Worm (Caenorhabditis elegans) whole organism, young adult: Measurements from ENCODE around the gene R05G9.1.
A peak's percentile ranks its signal among the peaks of the same experiment; 100 is the strongest.

ENCODE experiments used
- B0035.1 ChIP-seq: sonication (generic microtip); optimal IDR thresholded peaks from 2 replicates; lab custom pipeline; 2016; ENCODE audit warnings: missing genetic modification characterization, mild to moderate bottlenecking, missing compliant biosample characterization, missing genotype, missing genetic modification reagents
- B0336.3 ChIP-seq: fragments of 200-800 bp; sonication (Bioruptor generic); IDR thresholded peaks from 2 replicates; pipeline ENCODE4 v1.3.6; 2022; ENCODE audit warnings: missing genetic modification characterization, missing compliant biosample characterization
- C06A6.2 ChIP-seq: fragments of 200-800 bp; sonication (Bioruptor generic); conservative IDR thresholded peaks from 2 replicates; pipeline ENCODE4 v1.3.6; 2022; ENCODE audit warnings: missing genetic modification characterization, missing compliant biosample characterization
- C17E4.6 ChIP-seq: fragments of 200-800 bp; sonication (Bioruptor generic); IDR thresholded peaks from 2 replicates; pipeline ENCODE4 v1.3.6; 2022; ENCODE audit warnings: missing genetic modification reagents, missing genetic modification characterization, missing compliant biosample characterization
- F10E7.11 ChIP-seq: sonication (generic microtip); optimal IDR thresholded peaks from 2 replicates; lab custom pipeline; 2017; ENCODE audit warnings: mild to moderate bottlenecking, missing genetic modification characterization, moderate library complexity, missing compliant biosample characterization
- F22D6.2 ChIP-seq: sonication (generic microtip); optimal IDR thresholded peaks from 2 replicates; lab custom pipeline; 2016; ENCODE audit warnings: mild to moderate bottlenecking, missing genetic modification characterization, missing compliant biosample characterization
- F39B2.1 ChIP-seq: fragments of 200-800 bp; sonication (Bioruptor generic); IDR thresholded peaks from 2 replicates; pipeline ENCODE4 v1.3.6; 2022; ENCODE audit warnings: missing genetic modification reagents, missing genetic modification characterization, missing compliant biosample characterization
- F49E8.2 ChIP-seq: sonication (generic microtip); optimal IDR thresholded peaks from 3 replicates; lab custom pipeline; 2017; ENCODE audit warnings: missing genetic modification characterization, mild to moderate bottlenecking, missing compliant biosample characterization, antibody characterized with exemption, moderate library complexity; ENCODE audit not compliant: insufficient read depth
- F55B11.4 ChIP-seq: sonication (generic microtip); optimal IDR thresholded peaks from 2 replicates; lab custom pipeline; 2016; ENCODE audit warnings: missing compliant biosample characterization, missing genetic modification characterization, borderline replicate concordance; ENCODE audit not compliant: insufficient read depth
- F57A8.1 ChIP-seq: fragments of 200-800 bp; sonication (Bioruptor generic); optimal IDR thresholded peaks from 2 replicates; lab custom pipeline; 2018; ENCODE audit warnings: mild to moderate bottlenecking, missing genetic modification characterization, moderate library complexity, missing compliant biosample characterization
- F57C9.4 ChIP-seq: sonication (generic microtip); optimal IDR thresholded peaks from 2 replicates; lab custom pipeline; 2017; ENCODE audit warnings: mild to moderate bottlenecking, missing genetic modification characterization, missing compliant biosample characterization
- K11D2.4 ChIP-seq: fragments of 200-800 bp; sonication (Bioruptor generic); IDR thresholded peaks from 2 replicates; pipeline ENCODE4 v1.3.6; 2022; ENCODE audit warnings: missing genetic modification reagents, missing genetic modification characterization, missing compliant biosample characterization
- Y53F4B.3 ChIP-seq: fragments of 200-800 bp; sonication (Bioruptor generic); IDR thresholded peaks from 2 replicates; pipeline ENCODE4 v1.3.6; 2022; ENCODE audit warnings: missing genetic modification reagents, missing genetic modification characterization, missing compliant biosample characterization
- attf-3 ChIP-seq: fragments of 200-800 bp; sonication (Bioruptor generic); conservative IDR thresholded peaks from 2 replicates; pipeline ENCODE4 v1.3.6; 2022; ENCODE audit warnings: missing genetic modification reagents, missing genetic modification characterization, missing compliant biosample characterization
- bed-2 ChIP-seq: fragments of 200-800 bp; sonication (Bioruptor generic); IDR thresholded peaks from 2 replicates; pipeline ENCODE4 v1.3.6; 2022; ENCODE audit warnings: missing genetic modification reagents, missing genetic modification characterization, missing compliant biosample characterization
- cebp-1 ChIP-seq, 2 experiments: fragments of 200-800 bp in 1 of 2; sonication (Bioruptor generic) in 1 of 2; sonication (generic microtip) in 1 of 2; IDR thresholded peaks in 1 of 2; optimal IDR thresholded peaks in 1 of 2; 2 replicates each; pipeline versions ENCODE4 v1.3.6 to Lab custom; 2017 to 2022; ENCODE audit warnings: missing compliant biosample characterization in 2 of 2, missing genetic modification characterization in 2 of 2, mild to moderate bottlenecking in 1 of 2, missing genetic modification reagents in 1 of 2, moderate library complexity in 1 of 2
- ceh-40 ChIP-seq: fragments of 200-800 bp; sonication (Bioruptor generic); IDR thresholded peaks from 2 replicates; pipeline ENCODE4 v1.3.6; 2022; ENCODE audit warnings: missing genetic modification characterization, missing compliant biosample characterization
- ceh-79 ChIP-seq: sonication (generic microtip); optimal IDR thresholded peaks from 2 replicates; lab custom pipeline; 2017; ENCODE audit warnings: mild to moderate bottlenecking, missing genetic modification characterization, missing compliant biosample characterization
- chd-7 ChIP-seq: sonication (generic microtip); optimal IDR thresholded peaks from 2 replicates; lab custom pipeline; 2016; ENCODE audit warnings: mild to moderate bottlenecking, missing genetic modification characterization, moderate library complexity, missing compliant biosample characterization
- dox-1 ChIP-seq: fragments of 200-800 bp; sonication (Bioruptor generic); IDR thresholded peaks from 2 replicates; pipeline ENCODE4 v1.3.6; 2022; ENCODE audit warnings: missing genetic modification reagents, missing genetic modification characterization, missing compliant biosample characterization
- dpff-1 ChIP-seq: sonication (generic microtip); optimal IDR thresholded peaks from 2 replicates; lab custom pipeline; 2017; ENCODE audit warnings: mild to moderate bottlenecking, missing genetic modification characterization, missing compliant biosample characterization
- dpl-1 ChIP-seq: fragments of 150-350 bp; optimal IDR thresholded peaks from 2 replicates; lab custom pipeline; 2014; ENCODE audit warnings: missing biosample characterization, missing genetic modification reagents, missing genetic modification characterization
- egl-18 ChIP-seq: fragments of 200-800 bp; sonication (Bioruptor generic); IDR thresholded peaks from 2 replicates; pipeline ENCODE4 v1.3.6; 2022; ENCODE audit warnings: missing genetic modification reagents, missing genetic modification characterization, missing compliant biosample characterization
- ekl-4 ChIP-seq: fragments of 200-800 bp; sonication (Bioruptor generic); IDR thresholded peaks from 2 replicates; pipeline ENCODE4 v1.3.6; 2022; ENCODE audit warnings: missing genetic modification reagents, missing genetic modification characterization, missing compliant biosample characterization
- hlh-26 ChIP-seq: fragments of 200-800 bp; sonication (Bioruptor generic); conservative IDR thresholded peaks from 2 replicates; pipeline ENCODE4 v1.3.6; 2022; ENCODE audit warnings: missing genetic modification reagents, missing genetic modification characterization, missing compliant biosample characterization
- hmg-20 ChIP-seq: fragments of 200-800 bp; sonication (Bioruptor generic); IDR thresholded peaks from 2 replicates; pipeline ENCODE4 v1.3.6; 2022; ENCODE audit warnings: missing genetic modification reagents, missing genetic modification characterization, missing compliant biosample characterization
- hrde-1 ChIP-seq: sonication (generic microtip); optimal IDR thresholded peaks from 2 replicates; lab custom pipeline; 2016; ENCODE audit warnings: missing genetic modification characterization, mild to moderate bottlenecking, missing compliant biosample characterization, moderate library complexity, missing genotype, missing genetic modification reagents, borderline replicate concordance
- hsf-1 ChIP-seq: fragments of 200-800 bp; sonication (Bioruptor generic); IDR thresholded peaks from 2 replicates; pipeline ENCODE4 v1.3.6; 2022; ENCODE audit warnings: missing genetic modification reagents, missing genetic modification characterization, missing compliant biosample characterization
- let-607 ChIP-seq, 2 experiments: fragments of 200-800 bp in 1 of 2; sonication (Bioruptor generic) in 1 of 2; sonication (generic microtip) in 1 of 2; optimal IDR thresholded peaks; 2 replicates each; lab custom pipeline; 2016 to 2018; ENCODE audit warnings: mild to moderate bottlenecking in 2 of 2, missing compliant biosample characterization in 2 of 2, missing genetic modification characterization in 2 of 2, moderate library complexity in 2 of 2, missing genotype in 1 of 2
- lin-26 ChIP-seq: fragments of 200-800 bp; sonication (Bioruptor generic); IDR thresholded peaks from 2 replicates; pipeline ENCODE4 v1.3.6; 2022; ENCODE audit warnings: missing genetic modification reagents, missing genetic modification characterization, missing compliant biosample characterization
- mel-28 ChIP-seq: sonication (generic microtip); optimal IDR thresholded peaks from 2 replicates; lab custom pipeline; 2016; ENCODE audit warnings: borderline replicate concordance, mild to moderate bottlenecking, missing genetic modification characterization, missing compliant biosample characterization
- mxl-1 ChIP-seq: sonication (generic microtip); optimal IDR thresholded peaks from 2 replicates; lab custom pipeline; 2016; ENCODE audit warnings: missing genetic modification characterization, missing compliant biosample characterization
- nfya-1 ChIP-seq: sonication (generic microtip); optimal IDR thresholded peaks from 2 replicates; lab custom pipeline; 2017; ENCODE audit warnings: antibody characterized with exemption, missing compliant biosample characterization, missing genetic modification characterization, borderline replicate concordance; ENCODE audit not compliant: insufficient read depth
- nfya-2 ChIP-seq: fragments of 200-800 bp; sonication (Bioruptor generic); IDR thresholded peaks from 2 replicates; pipeline ENCODE4 v1.3.6; 2022; ENCODE audit warnings: missing genetic modification reagents, missing genetic modification characterization, missing compliant biosample characterization
- pha-4 ChIP-seq: fragments of 150-350 bp; sonication (generic microtip); optimal IDR thresholded peaks from 2 replicates; lab custom pipeline; 2014; ENCODE audit warnings: missing biosample characterization, missing genetic modification reagents, missing genetic modification characterization
- rcor-1 ChIP-seq: fragments of 200-800 bp; sonication (Bioruptor generic); IDR thresholded peaks from 2 replicates; pipeline ENCODE4 v1.3.6; 2022; ENCODE audit warnings: missing genetic modification reagents, missing genetic modification characterization, missing compliant biosample characterization
- rec-8 ChIP-seq, 2 experiments: sonication (generic microtip); optimal IDR thresholded peaks; 2 replicates each; lab custom pipeline; 2016; ENCODE audit warnings: mild to moderate bottlenecking in 2 of 2, missing genetic modification characterization in 2 of 2, missing genetic modification reagents in 2 of 2, missing genotype in 2 of 2, missing biosample characterization in 1 of 2, missing compliant biosample characterization in 1 of 2, moderate library complexity in 1 of 2
- repo-1 ChIP-seq: sonication (generic microtip); optimal IDR thresholded peaks from 2 replicates; lab custom pipeline; 2017; ENCODE audit warnings: mild to moderate bottlenecking, missing genetic modification characterization, missing compliant biosample characterization
- rpc-1 ChIP-seq, 2 experiments: fragments of 150-350 bp in 1 of 2; sonication (generic microtip) in 1 of 2; optimal IDR thresholded peaks; 2 replicates each; lab custom pipeline; 2014 to 2018; ENCODE audit warnings: missing biosample characterization in 1 of 2, missing genetic modification characterization in 1 of 2, missing genetic modification reagents in 1 of 2, missing genotype in 1 of 2
- sdz-38 ChIP-seq: sonication (generic microtip); optimal IDR thresholded peaks from 2 replicates; lab custom pipeline; 2016; ENCODE audit warnings: missing genotype, missing genetic modification characterization, missing compliant biosample characterization
- sea-2 ChIP-seq: fragments of 200-800 bp; sonication (Bioruptor generic); IDR thresholded peaks from 2 replicates; pipeline ENCODE4 v1.3.6; 2022; ENCODE audit warnings: missing genetic modification characterization, missing compliant biosample characterization
- snpc-1.3 ChIP-seq: sonication (generic microtip); optimal IDR thresholded peaks from 2 replicates; lab custom pipeline; 2017; ENCODE audit warnings: missing genetic modification characterization, mild to moderate bottlenecking, missing compliant biosample characterization, antibody characterized with exemption, moderate library complexity, missing genotype, missing genetic modification reagents; ENCODE audit not compliant: insufficient read depth
- somi-1 ChIP-seq: fragments of 200-800 bp; sonication (Bioruptor generic); optimal IDR thresholded peaks from 2 replicates; lab custom pipeline; 2018; ENCODE audit warnings: mild to moderate bottlenecking, missing genetic modification characterization, missing compliant biosample characterization
- tlf-1 ChIP-seq: fragments of 200-800 bp; sonication (Bioruptor generic); optimal IDR thresholded peaks from 2 replicates; lab custom pipeline; 2018; ENCODE audit warnings: mild to moderate bottlenecking, missing genetic modification characterization, missing compliant biosample characterization
- ztf-22 ChIP-seq: fragments of 200-800 bp; sonication (Bioruptor generic); optimal IDR thresholded peaks from 2 replicates; lab custom pipeline; 2018; ENCODE audit warnings: mild to moderate bottlenecking, missing genetic modification characterization, moderate library complexity, missing compliant biosample characterization
- ztf-25 ChIP-seq: fragments of 200-800 bp; sonication (Bioruptor generic); IDR thresholded peaks from 2 replicates; pipeline ENCODE4 v1.3.6; 2022; ENCODE audit warnings: missing genetic modification reagents, missing genetic modification characterization, missing compliant biosample characterization
- ztf-28 ChIP-seq: fragments of 200-800 bp; sonication (Bioruptor generic); IDR thresholded peaks from 2 replicates; pipeline ENCODE4 v1.3.6; 2022; ENCODE audit warnings: missing genetic modification reagents, missing genetic modification characterization, missing compliant biosample characterization

R05G9.1 gene

ce11 chrII:6489711-6490184 lies 13.2 kb upstream of the R05G9.1 start, which contains the start of the genes snr-3 and rsp-5 (continued):
- no peak for TF ChIP-seq nfya-1 (tag; lab: Kevin White, UChicago)
- TF ChIP-seq F57C9.4 (tag; lab: Kevin White, UChicago) = no peak
- TF ChIP-seq F22D6.2 (tag; lab: Kevin White, UChicago) = no peak
- TF ChIP-seq rcor-1 (GFP tag; lab: Robert Waterston, UW) = peak; percentile 54; the same call in 1 of the 2 replicates
- no peak for TF ChIP-seq F10E7.11 (tag; lab: Kevin White, UChicago)
- TF ChIP-seq hmg-20 = no peak
- no peak for TF ChIP-seq ztf-28 (GFP tag; lab: Robert Waterston, UW)
- peak; percentile 69 for TF ChIP-seq pha-4 (tag; lab: Kevin White, UChicago)
- no peak for TF ChIP-seq dpff-1 (tag; lab: Kevin White, UChicago)
- no peak for TF ChIP-seq cebp-1 (GFP tag; IDR thresholded peaks at IDR 0.05; lab: Robert Waterston, UW)
- peak; percentile 34 for TF ChIP-seq cebp-1 (tag; optimal IDR thresholded peaks at IDR 0.05; lab: Kevin White, UChicago)
- no peak for TF ChIP-seq mxl-1
- TF ChIP-seq F57A8.1 = no peak
- TF ChIP-seq F39B2.1 = no peak
- no peak for TF ChIP-seq Y53F4B.3 (GFP tag; lab: Robert Waterston, UW)
- no peak for TF ChIP-seq attf-3 (GFP tag; lab: Robert Waterston, UW)
- no peak for TF ChIP-seq chd-7 (tag; lab: Kevin White, UChicago)
- no peak for TF ChIP-seq ceh-40
- TF ChIP-seq ceh-79 (tag; lab: Kevin White, UChicago) = no peak
- no peak for TF ChIP-seq lin-26 (GFP tag; lab: Robert Waterston, UW)
- no peak for TF ChIP-seq rpc-1 (optimal IDR thresholded peaks at IDR 0.05; lab: Kevin White, UChicago)
- no peak for TF ChIP-seq rpc-1 (tag; optimal IDR thresholded peaks at IDR 0.05; lab: Kevin White, UChicago)
- peak; percentile 55 for TF ChIP-seq F49E8.2 (tag; lab: Kevin White, UChicago)
- TF ChIP-seq ztf-22 (GFP tag; lab: Kevin White, UChicago) = no peak
- peak; percentile 51 for TF ChIP-seq tlf-1 (GFP tag; lab: Kevin White, UChicago)
- no peak for TF ChIP-seq bed-2
- no peak for TF ChIP-seq C06A6.2 (GFP tag; lab: Robert Waterston, UW)
- TF ChIP-seq let-607 (tag; optimal IDR thresholded peaks at IDR 0.05; lab: Kevin White, UChicago) = no peak
- peak; percentile 72; the same call in 1 of the 2 replicates for TF ChIP-seq ekl-4 (GFP tag; lab: Robert Waterston, UW)
- no peak for TF ChIP-seq hlh-26
- TF ChIP-seq sea-2 = no peak
- no peak for TF ChIP-seq egl-18 (GFP tag; lab: Robert Waterston, UW)
- no peak for TF ChIP-seq repo-1 (tag; lab: Kevin White, UChicago)
- no peak for TF ChIP-seq K11D2.4 (GFP tag; lab: Robert Waterston, UW)
- TF ChIP-seq dpl-1 (GFP tag; lab: Kevin White, UChicago) = peak; percentile 10
- no peak for TF ChIP-seq ztf-25 (GFP tag; lab: Robert Waterston, UW)
- no peak for TF ChIP-seq B0035.1
- TF ChIP-seq nfya-2 = no peak
- TF ChIP-seq B0336.3 (GFP tag; lab: Robert Waterston, UW) = no peak
- no peak for TF ChIP-seq hsf-1
- TF ChIP-seq C17E4.6 = no peak
- no peak for TF ChIP-seq mel-28 (tag; lab: Kevin White, UChicago)
- TF ChIP-seq somi-1 (GFP tag; lab: Kevin White, UChicago) = no peak
- no peak for TF ChIP-seq F55B11.4 (tag; lab: Kevin White, UChicago)
- TF ChIP-seq snpc-1.3 (tag; lab: Kevin White, UChicago) = peak; percentile 53
- peak; percentile 81 for TF ChIP-seq dox-1 (GFP tag; lab: Robert Waterston, UW)
- TF ChIP-seq sdz-38 (tag; lab: Kevin White, UChicago) = no peak
- no peak for TF ChIP-seq hrde-1 (tag; lab: Kevin White, UChicago)
- no peak for TF ChIP-seq rec-8 (tag; optimal IDR thresholded peaks at IDR 0.05; lab: Kevin White, UChicago)
